Worm (Caenorhabditis elegans): Measurements from ENCODE around the gene F37A4.1.

F37A4.1 gene

ce11 chrIII:6718270-6718669, 4.9 kb upstream of the F37A4.1 start, which contains the start of gene F37A4.3:
Gene F37A4.3, plus strand, starts transcription at chrIII:6718570.
- TF ChIP-seq ham-2 (GFP tag; optimal IDR thresholded peaks at IDR 0.05), result peak; percentile 4
- TF ChIP-seq lsy-2 (tag; optimal IDR thresholded peaks at IDR 0.05), result no peak
- TF ChIP-seq blmp-1 (tag; optimal IDR thresholded peaks at IDR 0.05), result no peak

ce11 chrIII:6722208-6722679, 945 bp upstream of the F37A4.1 start, which contains the start of the genes bath-41 and F37A4.2:
Gene bath-41, minus strand, starts transcription at chrIII:6722258.
Gene F37A4.2, plus strand, starts transcription at chrIII:6722454.
- no peak for TF ChIP-seq snpc-4 (tag; optimal IDR thresholded peaks at IDR 0.05)
- no peak for TF ChIP-seq ham-2 (GFP tag; optimal IDR thresholded peaks at IDR 0.05)
- no peak for TF ChIP-seq ceh-43 (GFP tag; optimal IDR thresholded peaks at IDR 0.05)
- TF ChIP-seq unc-62 (GFP tag; optimal IDR thresholded peaks at IDR 0.05), result no peak

- no peak for TF ChIP-seq cnd-1 (tag; optimal IDR thresholded peaks at IDR 0.05)
- no peak for TF ChIP-seq ham-2 (GFP tag; optimal IDR thresholded peaks at IDR 0.05)
- TF ChIP-seq ztf-11 (tag; optimal IDR thresholded peaks at IDR 0.05), result no peak
- TF ChIP-seq M03D4.4 (tag; optimal IDR thresholded peaks at IDR 0.05), result no peak
- no peak for TF ChIP-seq lsy-2 (tag; optimal IDR thresholded peaks at IDR 0.05)
Measured at ce11 chrIII:6725489-6725888, 2.3 kb downstream of the F37A4.1 start, which contains the start of gene wdr-4. Gene wdr-4, plus strand, starts transcription at chrIII:6725789.

- TF ChIP-seq unc-120 (tag; optimal IDR thresholded peaks at IDR 0.05; ENCODE audit: poor library complexity, severe bottlenecking), result peak; percentile 3
- TF ChIP-seq elt-1 (tag; optimal IDR thresholded peaks at IDR 0.05; ENCODE audit: borderline replicate concordance, insufficient read depth), result no peak
- no peak for TF ChIP-seq ztf-11 (tag; optimal IDR thresholded peaks at IDR 0.05)
- peak; percentile 63 for TF ChIP-seq hlh-1 (tag; optimal IDR thresholded peaks at IDR 0.05)
- TF ChIP-seq blmp-1 (tag; optimal IDR thresholded peaks at IDR 0.05), result no peak
- no peak for TF ChIP-seq lsy-2 (tag; optimal IDR thresholded peaks at IDR 0.05)
Measured at ce11 chrIII:6730185-6730850, 7.1 kb downstream of the F37A4.1 start, which contains the start of the genes Y102E9.5 and odr-4. Gene Y102E9.5, minus strand, starts transcription at chrIII:6730285. Gene odr-4, plus strand, starts transcription at chrIII:6730800.

- no peak for TF ChIP-seq bed-3 (GFP tag; optimal IDR thresholded peaks at IDR 0.05)
- TF ChIP-seq nhr-76 (tag; optimal IDR thresholded peaks at IDR 0.05), result no peak
- TF ChIP-seq M03D4.4 (tag; optimal IDR thresholded peaks at IDR 0.05), result no peak
- no peak for TF ChIP-seq unc-120 (tag; optimal IDR thresholded peaks at IDR 0.05; ENCODE audit: poor library complexity, severe bottlenecking)
- no peak for TF ChIP-seq nhr-12 (tag; optimal IDR thresholded peaks at IDR 0.05)
- no peak for TF ChIP-seq pha-4 (tag; optimal IDR thresholded peaks at IDR 0.05)
- TF ChIP-seq unc-62 (GFP tag; optimal IDR thresholded peaks at IDR 0.05), result no peak
- TF ChIP-seq ces-1 (GFP tag; optimal IDR thresholded peaks at IDR 0.05), result no peak
- TF ChIP-seq drap-1 (GFP tag; optimal IDR thresholded peaks at IDR 0.05), result no peak
- no peak for TF ChIP-seq flh-1 (GFP tag; optimal IDR thresholded peaks at IDR 0.05)
- TF ChIP-seq cnd-1 (tag; optimal IDR thresholded peaks at IDR 0.05), result no peak
- TF ChIP-seq mab-5 (tag; optimal IDR thresholded peaks at IDR 0.05), result no peak
- no peak for TF ChIP-seq mep-1 (tag; optimal IDR thresholded peaks at IDR 0.05)
- no peak for TF ChIP-seq elt-1 (tag; optimal IDR thresholded peaks at IDR 0.05; ENCODE audit: borderline replicate concordance, insufficient read depth)
- no peak for TF ChIP-seq hlh-1 (tag; optimal IDR thresholded peaks at IDR 0.05)
- no peak for TF ChIP-seq sem-2 (GFP tag; optimal IDR thresholded peaks at IDR 0.05)
- no peak for TF ChIP-seq ztf-11 (tag; optimal IDR thresholded peaks at IDR 0.05)
- no peak for TF ChIP-seq snpc-4 (tag; optimal IDR thresholded peaks at IDR 0.05)
- TF ChIP-seq unc-39 (tag; optimal IDR thresholded peaks at IDR 0.05), result no peak
Measured at ce11 chrIII:6731285-6731684, 8.1 kb downstream of the F37A4.1 start.

ce11 chrIII:6734420-6734819, 11.2 kb downstream of the F37A4.1 start, which contains the start of gene Y102E9.3:
Gene Y102E9.3, minus strand, starts transcription at chrIII:6734520.
- no peak for TF ChIP-seq nhr-28 (tag; optimal IDR thresholded peaks at IDR 0.05)
- TF ChIP-seq ham-2 (GFP tag; optimal IDR thresholded peaks at IDR 0.05), result no peak
- TF ChIP-seq unc-62 (GFP tag; optimal IDR thresholded peaks at IDR 0.05), result no peak
- no peak for TF ChIP-seq ceh-43 (GFP tag; optimal IDR thresholded peaks at IDR 0.05)
- no peak for TF ChIP-seq M03D4.4 (tag; optimal IDR thresholded peaks at IDR 0.05)
- no peak for TF ChIP-seq mep-1 (tag; optimal IDR thresholded peaks at IDR 0.05)
- no peak for TF ChIP-seq pha-4 (tag; optimal IDR thresholded peaks at IDR 0.05)
- no peak for TF ChIP-seq nhr-2 (tag; optimal IDR thresholded peaks at IDR 0.05)
- TF ChIP-seq lin-32 (GFP tag; optimal IDR thresholded peaks at IDR 0.05), result no peak
- TF ChIP-seq elt-3 (tag; optimal IDR thresholded peaks at IDR 0.05), result no peak
- no peak for TF ChIP-seq sem-2 (GFP tag; optimal IDR thresholded peaks at IDR 0.05)
- no peak for TF ChIP-seq snpc-4 (tag; optimal IDR thresholded peaks at IDR 0.05)
- TF ChIP-seq lsy-2 (tag; optimal IDR thresholded peaks at IDR 0.05), result no peak
- TF ChIP-seq bed-3 (GFP tag; optimal IDR thresholded peaks at IDR 0.05), result no peak
- no peak for TF ChIP-seq cnd-1 (tag; optimal IDR thresholded peaks at IDR 0.05)
- no peak for TF ChIP-seq blmp-1 (tag; optimal IDR thresholded peaks at IDR 0.05)
